Worm (Caenorhabditis elegans) whole organism, L2 larva: ENCODE measurements around the gene egl-27.

Experiments
- C34F6.9 ChIP-seq: fragments of 150-350 bp; optimal IDR thresholded peaks from 2 replicates; lab custom pipeline; 2014; ENCODE audit warnings: missing biosample characterization, missing genetic modification characterization
- F13H6.1 ChIP-seq: sonication (generic microtip); optimal IDR thresholded peaks from 2 replicates; lab custom pipeline; 2016; ENCODE audit warnings: missing genetic modification characterization, missing compliant biosample characterization
- R02D3.7 ChIP-seq: fragments of 150-350 bp; optimal IDR thresholded peaks from 2 replicates; lab custom pipeline; 2014; ENCODE audit warnings: missing biosample characterization, missing genetic modification characterization
- Y55F3AM.14 ChIP-seq: fragments of 200-800 bp; sonication (Bioruptor generic); optimal IDR thresholded peaks from 2 replicates; lab custom pipeline; 2018; ENCODE audit warnings: mild to moderate bottlenecking, missing genetic modification characterization, missing compliant biosample characterization
- ZK546.5 ChIP-seq: sonication (generic microtip); optimal IDR thresholded peaks from 2 replicates; lab custom pipeline; 2017; ENCODE audit warnings: missing biosample characterization, missing genetic modification characterization
- alr-1 ChIP-seq: fragments of 150-350 bp; optimal IDR thresholded peaks from 2 replicates; lab custom pipeline; 2014; ENCODE audit warnings: missing biosample characterization, missing genetic modification characterization
- aly-2 ChIP-seq: fragments of 150-350 bp; optimal IDR thresholded peaks from 2 replicates; lab custom pipeline; 2014; ENCODE audit warnings: missing biosample characterization, missing genetic modification characterization
- ama-1 ChIP-seq: fragments of 150-350 bp; optimal IDR thresholded peaks from 2 replicates; lab custom pipeline; 2018; ENCODE audit warnings: inconsistent platforms
- blmp-1 ChIP-seq: sonication (generic microtip); optimal IDR thresholded peaks from 2 replicates; lab custom pipeline; 2017; ENCODE audit warnings: missing genetic modification characterization, mild to moderate bottlenecking, missing compliant biosample characterization, antibody characterized with exemption, moderate library complexity; ENCODE audit not compliant: insufficient read depth
- ceh-16 ChIP-seq: fragments of 150-350 bp; optimal IDR thresholded peaks from 2 replicates; lab custom pipeline; 2014; ENCODE audit warnings: missing biosample characterization, missing genetic modification characterization
- ceh-82 ChIP-seq: fragments of 150-350 bp; optimal IDR thresholded peaks from 2 replicates; lab custom pipeline; 2014; ENCODE audit warnings: missing biosample characterization, missing genetic modification characterization
- crh-2 ChIP-seq: sonication (generic microtip); optimal IDR thresholded peaks from 2 replicates; lab custom pipeline; 2017; ENCODE audit warnings: missing biosample characterization, missing genetic modification characterization
- dmd-4 ChIP-seq: sonication (generic microtip); optimal IDR thresholded peaks from 2 replicates; lab custom pipeline; 2017; ENCODE audit warnings: missing biosample characterization, missing genetic modification characterization
- egl-27 ChIP-seq: sonication (generic microtip); optimal IDR thresholded peaks from 3 replicates; lab custom pipeline; 2017; ENCODE audit warnings: missing biosample characterization, missing genetic modification reagents, missing genetic modification characterization
- elt-1 ChIP-seq: fragments of 150-350 bp; optimal IDR thresholded peaks from 2 replicates; lab custom pipeline; 2014; ENCODE audit warnings: missing biosample characterization, missing genetic modification characterization
- elt-3 ChIP-seq: sonication (generic microtip); optimal IDR thresholded peaks from 2 replicates; lab custom pipeline; 2017; ENCODE audit warnings: missing biosample characterization, missing genetic modification characterization
- fos-1 ChIP-seq: fragments of 150-350 bp; optimal IDR thresholded peaks from 2 replicates; lab custom pipeline; 2014; ENCODE audit warnings: missing biosample characterization, missing genetic modification characterization
- gmeb-1 ChIP-seq: fragments of 150-350 bp; optimal IDR thresholded peaks from 2 replicates; lab custom pipeline; 2014; ENCODE audit warnings: missing biosample characterization, missing genetic modification characterization
- lin-11 ChIP-seq: fragments of 150-350 bp; sonication (generic microtip); optimal IDR thresholded peaks from 2 replicates; lab custom pipeline; 2014; ENCODE audit warnings: missing biosample characterization, missing genetic modification characterization, inconsistent platforms, mixed read lengths
- lin-13 ChIP-seq: fragments of 150-350 bp; optimal IDR thresholded peaks from 2 replicates; lab custom pipeline; 2014; ENCODE audit warnings: missing biosample characterization, missing genetic modification reagents, missing genetic modification characterization
- lin-39 ChIP-seq: fragments of 150-350 bp; optimal IDR thresholded peaks from 2 replicates; lab custom pipeline; 2014; ENCODE audit warnings: missing biosample characterization, missing genetic modification reagents, missing genetic modification characterization
- lsy-2 ChIP-seq, 2 experiments: fragments of 150-350 bp in 1 of 2; sonication (generic microtip) in 1 of 2; optimal IDR thresholded peaks; 2 replicates each; lab custom pipeline; 2014 to 2017; ENCODE audit warnings: missing biosample characterization in 2 of 2, missing genetic modification characterization in 2 of 2
- mab-5 ChIP-seq: fragments of 150-350 bp; optimal IDR thresholded peaks from 2 replicates; lab custom pipeline; 2014; ENCODE audit warnings: missing biosample characterization, missing genetic modification characterization
- mbf-1 ChIP-seq: sonication (generic microtip); optimal IDR thresholded peaks from 2 replicates; lab custom pipeline; 2017; ENCODE audit warnings: missing biosample characterization, missing genetic modification characterization
- mdl-1 ChIP-seq, 2 experiments: fragments of 150-350 bp in 1 of 2; sonication (generic microtip) in 1 of 2; optimal IDR thresholded peaks; 2 replicates each; lab custom pipeline; 2017; ENCODE audit warnings: missing biosample characterization in 2 of 2, missing genetic modification characterization in 2 of 2
- nhr-10 ChIP-seq: sonication (generic microtip); optimal IDR thresholded peaks from 2 replicates; lab custom pipeline; 2017; ENCODE audit warnings: missing biosample characterization, missing genetic modification characterization
- nhr-11 ChIP-seq: fragments of 150-350 bp; optimal IDR thresholded peaks from 2 replicates; lab custom pipeline; 2014; ENCODE audit warnings: missing biosample characterization, missing genetic modification characterization
- nhr-12 ChIP-seq: fragments of 150-350 bp; optimal IDR thresholded peaks from 2 replicates; lab custom pipeline; 2014; ENCODE audit warnings: missing biosample characterization, missing genetic modification characterization
- nhr-129 ChIP-seq: fragments of 150-350 bp; optimal IDR thresholded peaks from 2 replicates; lab custom pipeline; 2014; ENCODE audit warnings: missing biosample characterization, missing genetic modification characterization
- nhr-21 ChIP-seq: fragments of 150-350 bp; optimal IDR thresholded peaks from 2 replicates; lab custom pipeline; 2014; ENCODE audit warnings: missing biosample characterization, missing genetic modification characterization
- nhr-23 ChIP-seq: fragments of 150-350 bp; optimal IDR thresholded peaks from 2 replicates; lab custom pipeline; 2014; ENCODE audit warnings: missing biosample characterization, missing genetic modification reagents, missing genetic modification characterization
- nhr-237 ChIP-seq: fragments of 150-350 bp; optimal IDR thresholded peaks from 2 replicates; lab custom pipeline; 2014; ENCODE audit warnings: missing biosample characterization, missing genetic modification characterization
- nhr-25 ChIP-seq: fragments of 150-350 bp; sonication (generic microtip); optimal IDR thresholded peaks from 3 replicates; lab custom pipeline; 2014; ENCODE audit warnings: missing biosample characterization, missing genetic modification characterization
- nhr-6 ChIP-seq: fragments of 150-350 bp; optimal IDR thresholded peaks from 2 replicates; lab custom pipeline; 2014; ENCODE audit warnings: missing biosample characterization, missing genetic modification characterization
- nhr-77 ChIP-seq: fragments of 150-350 bp; optimal IDR thresholded peaks from 2 replicates; lab custom pipeline; 2014; ENCODE audit warnings: missing biosample characterization, missing genetic modification characterization
- peb-1 ChIP-seq: fragments of 150-350 bp; optimal IDR thresholded peaks from 2 replicates; lab custom pipeline; 2014; ENCODE audit warnings: missing biosample characterization, missing genetic modification characterization
- sem-4 ChIP-seq: fragments of 150-350 bp; optimal IDR thresholded peaks from 2 replicates; lab custom pipeline; 2014; ENCODE audit warnings: missing biosample characterization, missing genetic modification reagents, missing genetic modification characterization
- skn-1 ChIP-seq: sonication (generic microtip); optimal IDR thresholded peaks from 2 replicates; lab custom pipeline; 2017; ENCODE audit warnings: missing biosample characterization, missing genetic modification characterization
- sma-3 ChIP-seq: sonication (generic microtip); optimal IDR thresholded peaks from 2 replicates; lab custom pipeline; 2016; ENCODE audit warnings: missing genetic modification reagents, missing genetic modification characterization, missing compliant biosample characterization
- sma-9 ChIP-seq, 2 experiments: fragments of 150-350 bp in 1 of 2; sonication (generic microtip) in 1 of 2; optimal IDR thresholded peaks; 2 replicates each; lab custom pipeline; 2014 to 2016; ENCODE audit warnings: missing genetic modification characterization in 2 of 2, mild to moderate bottlenecking in 1 of 2, missing biosample characterization in 1 of 2, missing compliant biosample characterization in 1 of 2, missing genetic modification reagents in 1 of 2, moderate library complexity in 1 of 2
- snpc-4 ChIP-seq: fragments of 150-350 bp; optimal IDR thresholded peaks from 2 replicates; lab custom pipeline; 2014; ENCODE audit warnings: missing biosample characterization, missing genetic modification characterization
- unc-39 ChIP-seq: fragments of 150-350 bp; optimal IDR thresholded peaks from 2 replicates; lab custom pipeline; 2014; ENCODE audit warnings: missing biosample characterization, missing genetic modification characterization
- unc-55 ChIP-seq: fragments of 150-350 bp; sonication (generic microtip); optimal IDR thresholded peaks from 3 replicates; lab custom pipeline; 2014; ENCODE audit warnings: missing biosample characterization, missing genetic modification reagents, missing genetic modification characterization
- unc-62 ChIP-seq: fragments of 150-350 bp; optimal IDR thresholded peaks from 2 replicates; lab custom pipeline; 2014; ENCODE audit warnings: missing biosample characterization, missing genetic modification reagents, missing genetic modification characterization
- zag-1 ChIP-seq: fragments of 150-350 bp; optimal IDR thresholded peaks from 2 replicates; lab custom pipeline; 2014; ENCODE audit warnings: missing biosample characterization, missing genetic modification characterization
- ztf-1 ChIP-seq: fragments of 200-800 bp; sonication (Bioruptor generic); conservative IDR thresholded peaks from 2 replicates; pipeline ENCODE4 v1.3.6; 2022; ENCODE audit warnings: missing genetic modification characterization, missing compliant biosample characterization
- ztf-11 ChIP-seq: sonication (generic microtip); optimal IDR thresholded peaks from 2 replicates; lab custom pipeline; 2017; ENCODE audit warnings: missing biosample characterization, missing genetic modification characterization
- ztf-4 ChIP-seq: fragments of 150-350 bp; optimal IDR thresholded peaks from 2 replicates; lab custom pipeline; 2014; ENCODE audit warnings: missing biosample characterization, missing genetic modification characterization

Gene egl-27

DNA sequence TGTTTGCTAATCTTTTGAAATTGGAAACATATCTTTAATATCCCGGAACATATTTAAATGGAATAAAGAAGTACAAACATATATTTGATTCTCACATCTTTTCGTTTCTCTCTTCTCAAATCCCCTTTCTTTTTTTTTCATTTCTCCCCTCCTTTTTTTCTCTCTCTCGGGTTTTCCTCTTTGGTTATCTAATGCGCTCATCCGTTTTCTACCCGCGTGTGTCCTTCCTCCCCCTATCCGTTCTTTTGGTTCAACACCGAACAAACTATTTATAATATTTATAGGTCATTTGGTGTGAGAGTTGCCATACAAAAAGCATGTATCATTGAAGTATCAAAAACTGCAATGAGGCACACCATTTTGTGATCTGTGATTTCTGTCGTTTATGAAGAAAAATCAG is 10.9 kb upstream of the egl-27 start:
- TF ChIP-seq skn-1 (tag; lab: Kevin White, UChicago) (no peak), sem-4 (peak; percentile 65), nhr-77 (tag; lab: Kevin White, UChicago) (no peak), ztf-1 (GFP tag; lab: Robert Waterston, UW) (no peak), mdl-1 (tag; optimal IDR thresholded peaks at IDR 0.05; lab: Kevin White, UChicago) (peak in 1 of 2 experiments; percentile 14), egl-27 (peak; percentile 60), C34F6.9 (tag; lab: Kevin White, UChicago) (peak; percentile 64), zag-1 (tag; lab: Kevin White, UChicago) (no peak), nhr-21 (tag; lab: Kevin White, UChicago) (no peak), dmd-4 (tag; lab: Kevin White, UChicago) (no peak), unc-62 (GFP tag; lab: Kevin White, UChicago) (no peak), lin-39 (tag; lab: Kevin White, UChicago) (no peak), F13H6.1 (tag; lab: Kevin White, UChicago) (peak; percentile 75), aly-2 (tag; lab: Kevin White, UChicago) (no peak), unc-39 (tag; lab: Kevin White, UChicago) (no peak), alr-1 (no peak), fos-1 (tag; lab: Kevin White, UChicago) (peak; percentile 31), nhr-11 (tag; lab: Kevin White, UChicago) (no peak), unc-55 (GFP tag; lab: Kevin White, UChicago) (peak; percentile 68), lin-11 (tag; lab: Kevin White, UChicago) (no peak), blmp-1 (tag; lab: Kevin White, UChicago) (peak; percentile 18), mbf-1 (tag; lab: Kevin White, UChicago) (no peak), ztf-4 (tag; lab: Kevin White, UChicago) (no peak), elt-1 (tag; lab: Kevin White, UChicago) (no peak), nhr-237 (tag; lab: Kevin White, UChicago) (no peak), snpc-4 (tag; lab: Kevin White, UChicago) (no peak), R02D3.7 (tag; lab: Kevin White, UChicago) (no peak), ceh-82 (tag; lab: Kevin White, UChicago) (no peak), lsy-2 (tag; optimal IDR thresholded peaks at IDR 0.05; lab: Kevin White, UChicago) (peak in 1 of 2 experiments; percentile 55), sma-3 (GFP tag; lab: Kevin White, UChicago) (peak; percentile 12), lin-13 (no peak), elt-3 (tag; lab: Kevin White, UChicago) (no peak), mab-5 (tag; lab: Kevin White, UChicago) (peak; percentile 45), peb-1 (tag; lab: Kevin White, UChicago) (no peak), nhr-6 (tag; lab: Kevin White, UChicago) (peak; percentile 33), sma-9 (GFP tag; optimal IDR thresholded peaks at IDR 0.05; lab: Kevin White, UChicago) (peak; percentile 82), sma-9 (tag; optimal IDR thresholded peaks at IDR 0.05; lab: Kevin White, UChicago) (no peak), Y55F3AM.14 (no peak), ama-1 (lab: Kevin White, UChicago) (no peak), gmeb-1 (tag; lab: Kevin White, UChicago) (no peak), crh-2 (tag; lab: Kevin White, UChicago) (no peak), ztf-11 (tag; lab: Kevin White, UChicago) (no peak), ceh-16 (tag; lab: Kevin White, UChicago) (peak; percentile 0), ZK546.5 (no peak), nhr-12 (no peak), nhr-129 (tag; lab: Kevin White, UChicago) (peak; percentile 12), nhr-25 (tag; lab: Kevin White, UChicago) (peak; percentile 52), nhr-10 (no peak), nhr-23 (tag; lab: Kevin White, UChicago) (no peak)
- TF ChIP-seq, all 48 proteins: peak for 16
